Worm (Caenorhabditis elegans) whole organism, L2 larva: Measurements from ENCODE around the gene clec-171.

Experiments
- F13H6.1 ChIP-seq: sonication (generic microtip); optimal IDR thresholded peaks from 2 replicates; lab custom pipeline; 2016; ENCODE audit warnings: missing genetic modification characterization, missing compliant biosample characterization
- ceh-82 ChIP-seq: fragments of 150-350 bp; optimal IDR thresholded peaks from 2 replicates; lab custom pipeline; 2014; ENCODE audit warnings: missing biosample characterization, missing genetic modification characterization
- dmd-4 ChIP-seq: sonication (generic microtip); optimal IDR thresholded peaks from 2 replicates; lab custom pipeline; 2017; ENCODE audit warnings: missing biosample characterization, missing genetic modification characterization
- egl-27 ChIP-seq: sonication (generic microtip); optimal IDR thresholded peaks from 3 replicates; lab custom pipeline; 2017; ENCODE audit warnings: missing biosample characterization, missing genetic modification reagents, missing genetic modification characterization
- fos-1 ChIP-seq: fragments of 150-350 bp; optimal IDR thresholded peaks from 2 replicates; lab custom pipeline; 2014; ENCODE audit warnings: missing biosample characterization, missing genetic modification characterization
- lin-11 ChIP-seq: fragments of 150-350 bp; sonication (generic microtip); optimal IDR thresholded peaks from 2 replicates; lab custom pipeline; 2014; ENCODE audit warnings: missing biosample characterization, missing genetic modification characterization, inconsistent platforms, mixed read lengths
- lin-13 ChIP-seq: fragments of 150-350 bp; optimal IDR thresholded peaks from 2 replicates; lab custom pipeline; 2014; ENCODE audit warnings: missing biosample characterization, missing genetic modification reagents, missing genetic modification characterization
- nhr-11 ChIP-seq: fragments of 150-350 bp; optimal IDR thresholded peaks from 2 replicates; lab custom pipeline; 2014; ENCODE audit warnings: missing biosample characterization, missing genetic modification characterization
- nhr-12 ChIP-seq: fragments of 150-350 bp; optimal IDR thresholded peaks from 2 replicates; lab custom pipeline; 2014; ENCODE audit warnings: missing biosample characterization, missing genetic modification characterization
- nhr-129 ChIP-seq: fragments of 150-350 bp; optimal IDR thresholded peaks from 2 replicates; lab custom pipeline; 2014; ENCODE audit warnings: missing biosample characterization, missing genetic modification characterization
- nhr-237 ChIP-seq: fragments of 150-350 bp; optimal IDR thresholded peaks from 2 replicates; lab custom pipeline; 2014; ENCODE audit warnings: missing biosample characterization, missing genetic modification characterization
- nhr-25 ChIP-seq: fragments of 150-350 bp; sonication (generic microtip); optimal IDR thresholded peaks from 3 replicates; lab custom pipeline; 2014; ENCODE audit warnings: missing biosample characterization, missing genetic modification characterization
- snpc-4 ChIP-seq: fragments of 150-350 bp; optimal IDR thresholded peaks from 2 replicates; lab custom pipeline; 2014; ENCODE audit warnings: missing biosample characterization, missing genetic modification characterization
- ztf-11 ChIP-seq: sonication (generic microtip); optimal IDR thresholded peaks from 2 replicates; lab custom pipeline; 2017; ENCODE audit warnings: missing biosample characterization, missing genetic modification characterization

ce11 chrIV:1403960-1404359 lies 23.2 kb downstream of the clec-171 start:
- no peak for TF ChIP-seq snpc-4 (tag; lab: Kevin White, UChicago)
- no peak for TF ChIP-seq nhr-11 (tag; lab: Kevin White, UChicago)
- no peak for TF ChIP-seq nhr-25 (tag; lab: Kevin White, UChicago)
- TF ChIP-seq egl-27 (tag; lab: Kevin White, UChicago): no peak
- TF ChIP-seq dmd-4 (tag; lab: Kevin White, UChicago): no peak
- TF ChIP-seq ceh-82 (tag; lab: Kevin White, UChicago): no peak
- no peak for TF ChIP-seq fos-1 (tag; lab: Kevin White, UChicago)
- no peak for TF ChIP-seq nhr-129 (tag; lab: Kevin White, UChicago)
- TF ChIP-seq ztf-11 (tag; lab: Kevin White, UChicago): no peak
- no peak for TF ChIP-seq F13H6.1 (tag; lab: Kevin White, UChicago)
- no peak for TF ChIP-seq nhr-12 (tag; lab: Kevin White, UChicago)
- TF ChIP-seq lin-13 (GFP tag; lab: Kevin White, UChicago): no peak
- no peak for TF ChIP-seq lin-11 (tag; lab: Kevin White, UChicago)
- no peak for TF ChIP-seq nhr-237 (tag; lab: Kevin White, UChicago)
